Fruit fly (Drosophila melanogaster): Measurements from ENCODE around the gene CG43155.

The CG43155 gene

DNA sequence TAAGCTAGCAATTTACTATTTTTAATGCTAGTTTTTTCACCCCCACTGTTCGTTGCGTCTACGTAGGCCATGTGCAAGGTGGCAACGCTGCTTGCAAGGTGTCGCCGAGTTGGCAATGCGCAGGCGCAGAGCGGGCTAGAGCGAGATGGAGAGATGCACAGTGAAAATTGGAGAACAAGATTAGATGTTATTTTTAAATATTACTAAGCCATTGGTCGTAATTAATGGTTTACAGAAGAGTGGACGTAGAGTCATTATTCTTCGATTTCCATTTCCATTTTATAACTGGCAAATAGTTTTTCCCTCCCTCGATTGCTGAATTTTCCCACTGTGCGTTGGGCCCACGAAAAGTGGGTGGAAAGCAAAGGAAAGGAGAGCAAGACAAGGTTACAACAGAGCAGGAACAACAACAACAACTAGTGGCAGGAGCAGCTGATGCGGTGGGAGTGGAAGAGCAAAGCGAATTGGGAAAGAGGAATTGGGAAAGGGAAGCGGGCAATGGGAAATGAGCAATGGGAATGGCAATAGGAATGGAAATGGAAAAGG is 6.7 kb upstream of the CG43155 start (continued):
- TF ChIP-seq crc (GFP tag; optimal IDR thresholded peaks at IDR 0.05) (peak; percentile 50), CG10366 (GFP tag; IDR thresholded peaks at IDR 0.05) (peak; percentile 86), CG31365 (tag; optimal IDR thresholded peaks at IDR 0.05) (peak; percentile 34), row (GFP tag; IDR thresholded peaks at IDR 0.05) (peak; percentile 87), Blimp-1 (GFP tag; optimal IDR thresholded peaks at IDR 0.05) (peak; percentile 70), oc (tag; optimal IDR thresholded peaks at IDR 0.05) (peak; percentile 66), seq (GFP tag; IDR thresholded peaks at IDR 0.05) (peak; percentile 85), CG11093 (GFP tag; IDR thresholded peaks at IDR 0.05) (peak; percentile 81), lilli (GFP tag; optimal IDR thresholded peaks at IDR 0.05) (peak; percentile 88), Sry-δ (GFP tag; optimal IDR thresholded peaks at IDR 0.05) (no peak), CG3995 (GFP tag; optimal IDR thresholded peaks at IDR 0.05) (no peak), tna (GFP tag; IDR thresholded peaks at IDR 0.05; ENCODE audit: partially characterized antibody) (no peak), Ravus (GFP tag; IDR thresholded peaks at IDR 0.05) (peak; percentile 45), CG8290 (GFP tag; optimal IDR thresholded peaks at IDR 0.05) (peak; percentile 37), CG8290 (tag; optimal IDR thresholded peaks at IDR 0.05) (peak in 1 of 2 experiments; percentile 90), lola (GFP tag; optimal IDR thresholded peaks at IDR 0.05) (peak in 1 of 3 experiments; percentile 36), CG16815 (GFP tag; optimal IDR thresholded peaks at IDR 0.05) (peak; percentile 37), pita (GFP tag; optimal IDR thresholded peaks at IDR 0.05) (no peak), CG12942 (GFP tag; optimal IDR thresholded peaks at IDR 0.05) (peak; percentile 49), Fer2 (tag; optimal IDR thresholded peaks at IDR 0.05) (no peak), CG12104 (GFP tag; optimal IDR thresholded peaks at IDR 0.05) (peak; percentile 20), Hr51 (GFP tag; optimal IDR thresholded peaks at IDR 0.05) (peak; percentile 45 to 78), ind (GFP tag; optimal IDR thresholded peaks at IDR 0.05) (peak; percentile 71), ftz-f1 (GFP tag; optimal IDR thresholded peaks at IDR 0.05) (peak; percentile 24), ci (GFP tag; IDR thresholded peaks at IDR 0.05) (peak; percentile 96), croc (GFP tag; conservative IDR thresholded peaks at IDR 0.05) (peak; percentile 70), CG1647 (GFP tag; optimal IDR thresholded peaks at IDR 0.05) (no peak), CG30020 (tag; optimal IDR thresholded peaks at IDR 0.05) (peak; percentile 44), luna (GFP tag; optimal IDR thresholded peaks at IDR 0.05) (peak; percentile 19), Dad (GFP tag; optimal IDR thresholded peaks at IDR 0.05) (peak; percentile 86), Vsx1 (GFP tag; optimal IDR thresholded peaks at IDR 0.05) (no peak), HLH3B (GFP tag; IDR thresholded peaks at IDR 0.05) (peak; percentile 83), CG1529 (GFP tag; optimal IDR thresholded peaks at IDR 0.05) (peak; percentile 35), Rfx (GFP tag; IDR thresholded peaks at IDR 0.05) (peak; percentile 84), Aef1 (GFP tag; IDR thresholded peaks at IDR 0.05) (peak; percentile 77), Hmx (GFP tag; optimal IDR thresholded peaks at IDR 0.05) (no peak), Ets65A (GFP tag) (peak; percentile 95), CG17328 (GFP tag; IDR thresholded peaks at IDR 0.05) (peak; percentile 84), sc (optimal IDR thresholded peaks at IDR 0.05) (no peak), sc (GFP tag; optimal IDR thresholded peaks at IDR 0.05) (peak; percentile 35), CG13894 (tag; optimal IDR thresholded peaks at IDR 0.05) (peak; percentile 38), pros (GFP tag; optimal IDR thresholded peaks at IDR 0.05) (no peak), slp2 (GFP tag; optimal IDR thresholded peaks at IDR 0.05) (peak; percentile 76), Elba2 (GFP tag; optimal IDR thresholded peaks at IDR 0.05) (peak; percentile 100), dan (GFP tag; IDR thresholded peaks at IDR 0.05) (no peak), CG1792 (GFP tag; optimal IDR thresholded peaks at IDR 0.05) (peak; percentile 45), amos (GFP tag; IDR thresholded peaks at IDR 0.05; ENCODE audit: partially characterized antibody) (no peak), prd (optimal IDR thresholded peaks at IDR 0.05) (no peak), prd (GFP tag; IDR thresholded peaks at IDR 0.05) (peak; percentile 87), wor (GFP tag; IDR thresholded peaks at IDR 0.05) (peak; percentile 76), CG11696 (GFP tag; IDR thresholded peaks at IDR 0.05) (peak; percentile 77), CG10654 (GFP tag; optimal IDR thresholded peaks at IDR 0.05) (peak; percentile 59)
